Worm (Caenorhabditis elegans): ENCODE measurements around the gene col-152.

DNA sequence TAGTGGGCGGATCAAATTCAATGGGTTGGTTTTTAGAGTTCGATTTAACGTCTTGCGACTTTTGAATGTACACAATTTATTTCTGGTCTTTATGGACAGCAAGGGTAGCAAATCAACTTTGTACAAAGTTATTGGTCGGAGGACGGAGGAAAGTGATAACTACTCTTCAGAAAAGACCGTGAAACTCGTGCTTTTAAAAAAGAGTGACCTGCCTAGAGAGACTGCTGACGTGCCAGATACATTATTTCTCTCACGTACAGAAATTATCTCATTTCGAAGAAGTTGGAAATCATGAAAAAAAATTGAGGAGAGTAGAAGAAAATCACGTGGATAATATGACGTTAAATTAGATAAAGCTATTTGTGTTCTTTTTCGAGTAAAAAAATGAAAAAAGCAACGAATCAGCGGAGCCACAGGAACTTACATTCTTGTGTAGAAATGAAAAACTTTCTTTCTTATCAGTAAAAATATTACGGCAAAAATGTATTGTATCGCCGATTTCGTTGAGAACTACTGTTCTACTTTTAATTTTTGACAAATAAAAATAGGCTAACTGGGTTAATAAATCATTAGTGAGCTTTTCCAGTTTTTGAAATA is 24.5 kb upstream of the col-152 start, which contains the start of gene ppm-1.A:
- TF ChIP-seq pha-4 (tag; optimal IDR thresholded peaks at IDR 0.05) (no peak), ztf-11 (tag; optimal IDR thresholded peaks at IDR 0.05) (no peak), unc-62 (GFP tag; optimal IDR thresholded peaks at IDR 0.05) (no peak), bed-3 (GFP tag; optimal IDR thresholded peaks at IDR 0.05) (no peak), cnd-1 (tag; optimal IDR thresholded peaks at IDR 0.05) (no peak), ceh-83 (GFP tag; optimal IDR thresholded peaks at IDR 0.05) (no peak), mep-1 (tag; optimal IDR thresholded peaks at IDR 0.05) (no peak), sptf-1 (tag; optimal IDR thresholded peaks at IDR 0.05) (no peak), nhr-76 (tag; optimal IDR thresholded peaks at IDR 0.05) (no peak), unc-39 (tag; optimal IDR thresholded peaks at IDR 0.05) (no peak), nhr-12 (tag; optimal IDR thresholded peaks at IDR 0.05) (no peak), ceh-43 (GFP tag; optimal IDR thresholded peaks at IDR 0.05) (no peak), nhr-237 (tag; optimal IDR thresholded peaks at IDR 0.05) (no peak), nhr-28 (tag; optimal IDR thresholded peaks at IDR 0.05) (no peak)

Data from whole organism, mixed stage, embryonic.